Fruit fly (Drosophila melanogaster) whole organism, prepupa: ENCODE measurements around the gene CG13065.

Experiments used
- CG16779 ChIP-seq: fragments of 200-800 bp; sonication (Bioruptor generic); optimal IDR thresholded peaks from 3 replicates; lab custom pipeline; 2017; ENCODE audit warnings: missing biosample characterization, mild to moderate bottlenecking, missing genetic modification characterization
- lz ChIP-seq: fragments of 200-800 bp; sonication (Bioruptor generic); optimal IDR thresholded peaks from 3 replicates; lab custom pipeline; 2016; ENCODE audit warnings: missing biosample characterization, missing genetic modification characterization

- TF ChIP-seq lz (no peak), CG16779 (no peak)
These were observed 43.3 kb upstream of the CG13065 start for dm6 chr3L:16233850-16234494.
